Worm (Caenorhabditis elegans) whole organism, young adult: Measurements from ENCODE around the gene mcd-1.
A peak's percentile ranks its signal among the peaks of the same experiment; 100 is the strongest.

Experiments used
- D2030.7 ChIP-seq: fragments of 200-800 bp; sonication (Bioruptor generic); IDR thresholded peaks from 2 replicates; pipeline ENCODE4 v1.3.6; 2022; ENCODE audit warnings: missing genetic modification reagents, missing genetic modification characterization, missing compliant biosample characterization
- F33H1.4 ChIP-seq: fragments of 200-800 bp; sonication (Bioruptor generic); IDR thresholded peaks from 2 replicates; pipeline ENCODE4 v1.3.6; 2022; ENCODE audit warnings: missing genetic modification reagents, missing genetic modification characterization, missing compliant biosample characterization
- F55B11.4 ChIP-seq: sonication (generic microtip); optimal IDR thresholded peaks from 2 replicates; lab custom pipeline; 2016; ENCODE audit warnings: missing compliant biosample characterization, missing genetic modification characterization, borderline replicate concordance; ENCODE audit not compliant: insufficient read depth
- F57A8.1 ChIP-seq: fragments of 200-800 bp; sonication (Bioruptor generic); optimal IDR thresholded peaks from 2 replicates; lab custom pipeline; 2018; ENCODE audit warnings: mild to moderate bottlenecking, missing genetic modification characterization, moderate library complexity, missing compliant biosample characterization
- F57C9.4 ChIP-seq: sonication (generic microtip); optimal IDR thresholded peaks from 2 replicates; lab custom pipeline; 2017; ENCODE audit warnings: mild to moderate bottlenecking, missing genetic modification characterization, missing compliant biosample characterization
- Y53F4B.3 ChIP-seq: fragments of 200-800 bp; sonication (Bioruptor generic); IDR thresholded peaks from 2 replicates; pipeline ENCODE4 v1.3.6; 2022; ENCODE audit warnings: missing genetic modification reagents, missing genetic modification characterization, missing compliant biosample characterization
- akir-1 ChIP-seq: fragments of 200-800 bp; sonication (Bioruptor generic); optimal IDR thresholded peaks from 2 replicates; lab custom pipeline; 2018; ENCODE audit warnings: mild to moderate bottlenecking, missing genetic modification characterization, moderate library complexity, missing compliant biosample characterization
- ama-1 ChIP-seq, 3 experiments: fragments of 150-350 bp in 1 of 3; sonication (generic microtip) in 2 of 3; optimal IDR thresholded peaks; 2 replicates each; lab custom pipeline; 2014 to 2018; ENCODE audit warnings: missing biosample characterization in 2 of 3, missing genetic modification characterization in 2 of 3, missing genetic modification reagents in 2 of 3
- aptf-2 ChIP-seq: fragments of 200-800 bp; sonication (Bioruptor generic); conservative IDR thresholded peaks from 2 replicates; pipeline ENCODE4 v1.3.6; 2022; ENCODE audit warnings: missing genetic modification reagents, missing genetic modification characterization, missing compliant biosample characterization
- athp-1 ChIP-seq: sonication (generic microtip); optimal IDR thresholded peaks from 2 replicates; lab custom pipeline; 2017; ENCODE audit warnings: mild to moderate bottlenecking, missing genetic modification characterization, missing compliant biosample characterization
- attf-6 ChIP-seq: fragments of 200-800 bp; sonication (Bioruptor generic); IDR thresholded peaks from 2 replicates; pipeline ENCODE4 v1.3.6; 2022; ENCODE audit warnings: missing genetic modification reagents, missing genetic modification characterization, missing compliant biosample characterization
- cebp-1 ChIP-seq, 2 experiments: fragments of 200-800 bp in 1 of 2; sonication (Bioruptor generic) in 1 of 2; sonication (generic microtip) in 1 of 2; IDR thresholded peaks in 1 of 2; optimal IDR thresholded peaks in 1 of 2; 2 replicates each; pipeline versions ENCODE4 v1.3.6 to Lab custom; 2017 to 2022; ENCODE audit warnings: missing compliant biosample characterization in 2 of 2, missing genetic modification characterization in 2 of 2, mild to moderate bottlenecking in 1 of 2, missing genetic modification reagents in 1 of 2, moderate library complexity in 1 of 2
- egl-18 ChIP-seq: fragments of 200-800 bp; sonication (Bioruptor generic); IDR thresholded peaks from 2 replicates; pipeline ENCODE4 v1.3.6; 2022; ENCODE audit warnings: missing genetic modification reagents, missing genetic modification characterization, missing compliant biosample characterization
- egrh-3 ChIP-seq: fragments of 200-800 bp; sonication (Bioruptor generic); IDR thresholded peaks from 2 replicates; pipeline ENCODE4 v1.3.6; 2022; ENCODE audit warnings: missing genetic modification reagents, missing genetic modification characterization, missing compliant biosample characterization
- hmg-1.2 ChIP-seq: fragments of 200-800 bp; sonication (Bioruptor generic); IDR thresholded peaks from 2 replicates; pipeline ENCODE4 v1.3.6; 2022; ENCODE audit warnings: missing genetic modification reagents, missing genetic modification characterization, missing compliant biosample characterization
- hmg-20 ChIP-seq: fragments of 200-800 bp; sonication (Bioruptor generic); IDR thresholded peaks from 2 replicates; pipeline ENCODE4 v1.3.6; 2022; ENCODE audit warnings: missing genetic modification reagents, missing genetic modification characterization, missing compliant biosample characterization
- hrde-1 ChIP-seq: sonication (generic microtip); optimal IDR thresholded peaks from 2 replicates; lab custom pipeline; 2016; ENCODE audit warnings: missing genetic modification characterization, mild to moderate bottlenecking, missing compliant biosample characterization, moderate library complexity, missing genotype, missing genetic modification reagents, borderline replicate concordance
- lin-26 ChIP-seq: fragments of 200-800 bp; sonication (Bioruptor generic); IDR thresholded peaks from 2 replicates; pipeline ENCODE4 v1.3.6; 2022; ENCODE audit warnings: missing genetic modification reagents, missing genetic modification characterization, missing compliant biosample characterization
- lin-35 ChIP-seq, 3 experiments: fragments of 150-350 bp in 2 of 3; sonication (generic microtip) in 1 of 3; optimal IDR thresholded peaks; 2 replicates each; lab custom pipeline; 2014 to 2018; ENCODE audit warnings: missing biosample characterization in 3 of 3, missing genetic modification characterization in 3 of 3, missing genetic modification reagents in 3 of 3
- lsy-27 ChIP-seq: sonication (generic microtip); optimal IDR thresholded peaks from 2 replicates; lab custom pipeline; 2017; ENCODE audit warnings: missing genetic modification characterization, mild to moderate bottlenecking, missing compliant biosample characterization, antibody characterized with exemption, missing genotype, borderline replicate concordance; ENCODE audit not compliant: insufficient read depth
- madf-6 ChIP-seq: fragments of 200-800 bp; sonication (Bioruptor generic); IDR thresholded peaks from 2 replicates; pipeline ENCODE4 v1.3.6; 2022; ENCODE audit warnings: missing genetic modification reagents, missing genetic modification characterization, missing compliant biosample characterization
- madf-8 ChIP-seq: fragments of 200-800 bp; sonication (Bioruptor generic); conservative IDR thresholded peaks from 2 replicates; pipeline ENCODE4 v1.3.6; 2022; ENCODE audit warnings: missing genetic modification reagents, missing genetic modification characterization, missing compliant biosample characterization
- mcd-1 ChIP-seq: fragments of 200-800 bp; sonication (Bioruptor generic); IDR thresholded peaks from 2 replicates; pipeline ENCODE4 v1.3.6; 2022; ENCODE audit warnings: missing genetic modification reagents, missing genetic modification characterization, missing compliant biosample characterization
- nhr-80 ChIP-seq: sonication (generic microtip); optimal IDR thresholded peaks from 2 replicates; lab custom pipeline; 2016; ENCODE audit warnings: missing genetic modification characterization, missing compliant biosample characterization
- pbrm-1 ChIP-seq: fragments of 200-800 bp; sonication (Bioruptor generic); IDR thresholded peaks from 2 replicates; pipeline ENCODE4 v1.3.6; 2022; ENCODE audit warnings: missing genetic modification reagents, missing genetic modification characterization, missing compliant biosample characterization
- rcor-1 ChIP-seq: fragments of 200-800 bp; sonication (Bioruptor generic); IDR thresholded peaks from 2 replicates; pipeline ENCODE4 v1.3.6; 2022; ENCODE audit warnings: missing genetic modification reagents, missing genetic modification characterization, missing compliant biosample characterization
- snpc-1.1 ChIP-seq: sonication (generic microtip); optimal IDR thresholded peaks from 2 replicates; lab custom pipeline; 2017; ENCODE audit warnings: missing genetic modification characterization, mild to moderate bottlenecking, missing compliant biosample characterization, antibody characterized with exemption, moderate library complexity, missing genotype, missing genetic modification reagents; ENCODE audit not compliant: insufficient read depth
- snpc-3.4 ChIP-seq: sonication (generic microtip); optimal IDR thresholded peaks from 2 replicates; lab custom pipeline; 2017; ENCODE audit warnings: missing genetic modification characterization, mild to moderate bottlenecking, missing compliant biosample characterization, antibody characterized with exemption, moderate library complexity, missing genotype, missing genetic modification reagents
- snpc-4 ChIP-seq, 5 experiments: fragments of 150-350 bp in 1 of 5; sonication (generic microtip) in 4 of 5; optimal IDR thresholded peaks; 2 replicates each; lab custom pipeline; 2014 to 2018; ENCODE audit warnings: missing genetic modification characterization in 5 of 5, missing biosample characterization in 3 of 5, antibody characterized with exemption in 2 of 5, mild to moderate bottlenecking in 2 of 5, missing compliant biosample characterization in 2 of 5, missing genotype in 2 of 5, moderate library complexity in 2 of 5, missing genetic modification reagents in 1 of 5
- tbx-9 ChIP-seq: sonication (generic microtip); optimal IDR thresholded peaks from 2 replicates; lab custom pipeline; 2016; ENCODE audit warnings: borderline replicate concordance, missing genetic modification characterization, inconsistent platforms, missing compliant biosample characterization
- unc-62 ChIP-seq: fragments of 150-350 bp; optimal IDR thresholded peaks from 2 replicates; lab custom pipeline; 2014; ENCODE audit warnings: missing biosample characterization, missing genetic modification reagents, missing genetic modification characterization
- zfh-2 ChIP-seq: fragments of 200-800 bp; sonication (Bioruptor generic); conservative IDR thresholded peaks from 2 replicates; pipeline ENCODE4 v1.3.6; 2022; ENCODE audit warnings: missing genetic modification reagents, missing genetic modification characterization, missing compliant biosample characterization

mcd-1 gene

ce11 chrII:13938290-13938689 lies 49.9 kb downstream of the mcd-1 start:
- peak; percentile 39; the same call in 1 of the 2 replicates for TF ChIP-seq egrh-3 (GFP tag; lab: Robert Waterston, UW)
- TF ChIP-seq snpc-4 (GFP tag; optimal IDR thresholded peaks at IDR 0.05; lab: Kevin White, UChicago): no peak
- TF ChIP-seq snpc-4 (tag; optimal IDR thresholded peaks at IDR 0.05; lab: Kevin White, UChicago): peak in 2 of 4 experiments; percentile 49 to 81
- TF ChIP-seq zfh-2 (GFP tag; lab: Robert Waterston, UW): peak; percentile 77
- no peak for TF ChIP-seq aptf-2 (GFP tag; lab: Robert Waterston, UW)
- TF ChIP-seq lin-35 (GFP tag; optimal IDR thresholded peaks at IDR 0.05; lab: Kevin White, UChicago): no peak

ce11 chrII:13939531-13939930 lies 51.2 kb downstream of the mcd-1 start, which contains the start of gene W07G1.1:
TSS of gene W07G1.1 (minus strand) at chrII:13939631.
- TF ChIP-seq hmg-20 (GFP tag; lab: Robert Waterston, UW) (no peak), egl-18 (GFP tag; lab: Robert Waterston, UW) (no peak), F57A8.1 (GFP tag; lab: Kevin White, UChicago) (no peak), F57C9.4 (tag; lab: Kevin White, UChicago) (no peak), tbx-9 (tag; lab: Kevin White, UChicago) (no peak), D2030.7 (GFP tag; lab: Robert Waterston, UW) (no peak), lsy-27 (tag; lab: Kevin White, UChicago) (no peak), lin-26 (no peak), F55B11.4 (tag; lab: Kevin White, UChicago) (no peak), Y53F4B.3 (GFP tag; lab: Robert Waterston, UW) (no peak), hrde-1 (tag; lab: Kevin White, UChicago) (no peak)

ce11 chrII:13945527-13945926 lies 57.2 kb downstream of the mcd-1 start:
- TF ChIP-seq nhr-80 (tag; lab: Kevin White, UChicago) (no peak), zfh-2 (GFP tag; lab: Robert Waterston, UW) (0 out of 2 replicates have a peak, but pooled peaks have one; percentile 30), cebp-1 (GFP tag; IDR thresholded peaks at IDR 0.05; lab: Robert Waterston, UW) (peak; percentile 47; the same call in 1 of the 2 replicates), cebp-1 (tag; optimal IDR thresholded peaks at IDR 0.05; lab: Kevin White, UChicago) (peak; percentile 88), akir-1 (GFP tag; lab: Kevin White, UChicago) (no peak), unc-62 (GFP tag; lab: Kevin White, UChicago) (peak; percentile 48), ama-1 (optimal IDR thresholded peaks at IDR 0.05; lab: Kevin White, UChicago) (no peak), ama-1 (GFP tag; optimal IDR thresholded peaks at IDR 0.05; lab: Kevin White, UChicago) (no peak), athp-1 (tag; lab: Kevin White, UChicago) (no peak)
- TF ChIP-seq, all 124 proteins: peak for 3

- TF ChIP-seq snpc-1.1 (tag; lab: Kevin White, UChicago): peak; percentile 87
- 0 out of 2 replicates have a peak, but pooled peaks have one; percentile 10 for TF ChIP-seq lin-26
- 0 out of 2 replicates have a peak, but pooled peaks have one; percentile 4 for TF ChIP-seq hmg-1.2 (GFP tag; lab: Robert Waterston, UW)
- TF ChIP-seq madf-6: peak; percentile 77
- peak; percentile 88 for TF ChIP-seq attf-6
- TF ChIP-seq pbrm-1 (GFP tag; lab: Robert Waterston, UW): peak; percentile 84
- TF ChIP-seq D2030.7 (GFP tag; lab: Robert Waterston, UW): peak; percentile 68
- peak; percentile 20 for TF ChIP-seq snpc-3.4 (tag; lab: Kevin White, UChicago)
- 0 out of 2 replicates have a peak, but pooled peaks have one; percentile 27 for TF ChIP-seq hmg-20 (GFP tag; lab: Robert Waterston, UW)
- peak; percentile 58 for TF ChIP-seq rcor-1 (GFP tag; lab: Robert Waterston, UW)
- 0 out of 2 replicates have a peak, but pooled peaks have one; percentile 12 for TF ChIP-seq F33H1.4 (GFP tag; lab: Robert Waterston, UW)
- TF ChIP-seq snpc-4 (GFP tag; optimal IDR thresholded peaks at IDR 0.05; lab: Kevin White, UChicago): peak; percentile 86
- TF ChIP-seq snpc-4 (tag; optimal IDR thresholded peaks at IDR 0.05; lab: Kevin White, UChicago): peak; percentile 10 to 95 (median 86)
- peak; percentile 47; the same call in 1 of the 2 replicates for TF ChIP-seq mcd-1 (GFP tag; lab: Robert Waterston, UW)
- TF ChIP-seq madf-8 (GFP tag; lab: Robert Waterston, UW): peak; percentile 11; the same call in 1 of the 2 replicates
- TF ChIP-seq, all 124 proteins: peak for 14; not testable (repeated sequence) for 110
Measured at ce11 chrII:13946455-13947093, 58.2 kb downstream of the mcd-1 start.
